Worm (Caenorhabditis elegans) whole organism, L4 larva: ENCODE results near the gene R160.2.

Source experiments
- ceh-44 ChIP-seq: fragments of 200-800 bp; sonication (Bioruptor generic); IDR thresholded peaks from 2 replicates; pipeline ENCODE4 v1.3.6; 2022; ENCODE audit warnings: missing genetic modification reagents, missing genetic modification characterization, missing compliant biosample characterization
- fkh-10 ChIP-seq: fragments of 150-350 bp; optimal IDR thresholded peaks from 2 replicates; lab custom pipeline; 2014; ENCODE audit warnings: missing biosample characterization, missing genetic modification reagents, missing genetic modification characterization
- sdz-12 ChIP-seq: fragments of 200-800 bp; sonication (Bioruptor generic); optimal IDR thresholded peaks from 2 replicates; lab custom pipeline; 2018; ENCODE audit warnings: mild to moderate bottlenecking, missing genetic modification characterization, missing compliant biosample characterization

ce11 chrX:4426496-4426895 lies 49.8 kb upstream of the R160.2 start:
- TF ChIP-seq fkh-10 (GFP tag; lab: Kevin White, UChicago): peak; percentile 64
- no peak for TF ChIP-seq sdz-12 (GFP tag; lab: Kevin White, UChicago)
- no peak for TF ChIP-seq ceh-44 (GFP tag; lab: Robert Waterston, UW)
